Worm (Caenorhabditis elegans): ENCODE results near the gene cdh-7.

The cdh-7 gene

ce11 chrII:14820460-14820859 lies 22.6 kb upstream of the cdh-7 start:
- no peak for TF ChIP-seq tab-1 (GFP tag; IDR thresholded peaks at IDR 0.05)
- no peak for TF ChIP-seq flt-1 (GFP tag; IDR thresholded peaks at IDR 0.05)
- no peak for TF ChIP-seq ztf-29 (GFP tag; IDR thresholded peaks at IDR 0.05)
- TF ChIP-seq ztf-23 (GFP tag; IDR thresholded peaks at IDR 0.05): no peak
- TF ChIP-seq T22C8.4 (GFP tag; IDR thresholded peaks at IDR 0.05): no peak
- TF ChIP-seq klf-2 (GFP tag; conservative IDR thresholded peaks at IDR 0.05): no peak
- no peak for TF ChIP-seq med-1 (GFP tag; optimal IDR thresholded peaks at IDR 0.05; ENCODE audit: insufficient read depth)

- peak; percentile 70 for TF ChIP-seq cog-1 (tag; optimal IDR thresholded peaks at IDR 0.05)
- no peak for TF ChIP-seq ztf-29 (GFP tag; IDR thresholded peaks at IDR 0.05)
- TF ChIP-seq ztf-23 (GFP tag; IDR thresholded peaks at IDR 0.05): no peak
These were observed 20.6 kb upstream of the cdh-7 start for ce11 chrII:14822419-14822818.

ce11 chrII:14825413-14825812 lies 17.6 kb upstream of the cdh-7 start:
- TF ChIP-seq klf-2 (GFP tag; conservative IDR thresholded peaks at IDR 0.05): no peak
- TF ChIP-seq med-1 (GFP tag; optimal IDR thresholded peaks at IDR 0.05; ENCODE audit: insufficient read depth): no peak
- TF ChIP-seq ztf-29 (GFP tag; IDR thresholded peaks at IDR 0.05): no peak
- no peak for TF ChIP-seq T22C8.4 (GFP tag; IDR thresholded peaks at IDR 0.05)
- TF ChIP-seq ztf-23 (GFP tag; IDR thresholded peaks at IDR 0.05): no peak
- no peak for TF ChIP-seq ref-1 (GFP tag; conservative IDR thresholded peaks at IDR 0.05)
- no peak for TF ChIP-seq tab-1 (GFP tag; IDR thresholded peaks at IDR 0.05)
- no peak for TF ChIP-seq flt-1 (GFP tag; IDR thresholded peaks at IDR 0.05)

ce11 chrII:14832055-14832454 lies 11.0 kb upstream of the cdh-7 start:
- TF ChIP-seq flt-1 (GFP tag; IDR thresholded peaks at IDR 0.05) (no peak), med-1 (GFP tag; optimal IDR thresholded peaks at IDR 0.05; ENCODE audit: insufficient read depth) (no peak), klf-2 (GFP tag; conservative IDR thresholded peaks at IDR 0.05) (no peak), cog-1 (tag; optimal IDR thresholded peaks at IDR 0.05) (no peak), ztf-23 (GFP tag; IDR thresholded peaks at IDR 0.05) (no peak), ref-1 (GFP tag; conservative IDR thresholded peaks at IDR 0.05) (no peak), T22C8.4 (GFP tag; IDR thresholded peaks at IDR 0.05) (no peak)

ce11 chrII:14838596-14839215 lies 4.3 kb upstream of the cdh-7 start:
- TF ChIP-seq med-1 (GFP tag; optimal IDR thresholded peaks at IDR 0.05; ENCODE audit: insufficient read depth) (no peak), klf-2 (GFP tag; conservative IDR thresholded peaks at IDR 0.05) (no peak), T22C8.4 (GFP tag; IDR thresholded peaks at IDR 0.05) (no peak), flt-1 (GFP tag; IDR thresholded peaks at IDR 0.05) (no peak), tab-1 (GFP tag; IDR thresholded peaks at IDR 0.05) (no peak), ref-1 (GFP tag; conservative IDR thresholded peaks at IDR 0.05) (no peak), ztf-23 (GFP tag; IDR thresholded peaks at IDR 0.05) (no peak), ztf-29 (GFP tag; IDR thresholded peaks at IDR 0.05) (no peak), cog-1 (tag; optimal IDR thresholded peaks at IDR 0.05) (no peak)

- no peak for TF ChIP-seq med-1 (GFP tag; optimal IDR thresholded peaks at IDR 0.05; ENCODE audit: insufficient read depth)
These were observed 1.8 kb upstream of the cdh-7 start for ce11 chrII:14841253-14841652.

- TF ChIP-seq klf-2 (GFP tag; conservative IDR thresholded peaks at IDR 0.05) (no peak), T22C8.4 (GFP tag; IDR thresholded peaks at IDR 0.05) (no peak), tab-1 (GFP tag; IDR thresholded peaks at IDR 0.05) (no peak), ref-1 (GFP tag; conservative IDR thresholded peaks at IDR 0.05) (no peak), med-1 (GFP tag; optimal IDR thresholded peaks at IDR 0.05; ENCODE audit: insufficient read depth) (no peak), ztf-23 (GFP tag; IDR thresholded peaks at IDR 0.05) (no peak), flt-1 (GFP tag; IDR thresholded peaks at IDR 0.05) (no peak), ztf-29 (GFP tag; IDR thresholded peaks at IDR 0.05) (no peak), cog-1 (tag; optimal IDR thresholded peaks at IDR 0.05) (no peak)
These were observed 1.2 kb downstream of the cdh-7 start for ce11 chrII:14844253-14844652.

ce11 chrII:14849897-14850296 lies 6.9 kb downstream of the cdh-7 start:
- TF ChIP-seq tab-1 (GFP tag; IDR thresholded peaks at IDR 0.05) (no peak), med-1 (GFP tag; optimal IDR thresholded peaks at IDR 0.05; ENCODE audit: insufficient read depth) (no peak), ztf-29 (GFP tag; IDR thresholded peaks at IDR 0.05) (no peak), cog-1 (tag; optimal IDR thresholded peaks at IDR 0.05) (no peak), flt-1 (GFP tag; IDR thresholded peaks at IDR 0.05) (no peak), ztf-23 (GFP tag; IDR thresholded peaks at IDR 0.05) (no peak)

ce11 chrII:14851483-14851882 lies 8.5 kb downstream of the cdh-7 start, which contains the start of gene R05H10.1:
Gene R05H10.1 (plus strand): TSS chrII:14851816.
- TF ChIP-seq tab-1 (GFP tag; IDR thresholded peaks at IDR 0.05) (no peak), ztf-23 (GFP tag; IDR thresholded peaks at IDR 0.05) (no peak), T22C8.4 (GFP tag; IDR thresholded peaks at IDR 0.05) (no peak), cog-1 (tag; optimal IDR thresholded peaks at IDR 0.05) (no peak), ref-1 (GFP tag; conservative IDR thresholded peaks at IDR 0.05) (no peak), flt-1 (GFP tag; IDR thresholded peaks at IDR 0.05) (no peak), ztf-29 (GFP tag; IDR thresholded peaks at IDR 0.05) (no peak), med-1 (GFP tag; optimal IDR thresholded peaks at IDR 0.05; ENCODE audit: insufficient read depth) (no peak), klf-2 (GFP tag; conservative IDR thresholded peaks at IDR 0.05) (no peak)

ce11 chrII:14855229-14855628 lies 12.2 kb downstream of the cdh-7 start, which contains the start of gene R05H10.7:
Gene R05H10.7 (plus strand): TSS chrII:14855529.
- TF ChIP-seq flt-1 (GFP tag; IDR thresholded peaks at IDR 0.05) (no peak), klf-2 (GFP tag; conservative IDR thresholded peaks at IDR 0.05) (no peak), ref-1 (GFP tag; conservative IDR thresholded peaks at IDR 0.05) (no peak), ztf-23 (GFP tag; IDR thresholded peaks at IDR 0.05) (no peak), T22C8.4 (GFP tag; IDR thresholded peaks at IDR 0.05) (no peak), tab-1 (GFP tag; IDR thresholded peaks at IDR 0.05) (no peak), cog-1 (tag; optimal IDR thresholded peaks at IDR 0.05) (no peak), med-1 (GFP tag; optimal IDR thresholded peaks at IDR 0.05; ENCODE audit: insufficient read depth) (no peak), ztf-29 (GFP tag; IDR thresholded peaks at IDR 0.05) (no peak)
